Worm (Caenorhabditis elegans) whole organism, young adult: ENCODE results near the gene trxr-1.

Source experiments
- F52B5.7 ChIP-seq: sonication (generic microtip); optimal IDR thresholded peaks from 2 replicates; lab custom pipeline; 2016; ENCODE audit warnings: mild to moderate bottlenecking, missing genetic modification characterization, missing compliant biosample characterization
- F55B11.4 ChIP-seq: sonication (generic microtip); optimal IDR thresholded peaks from 2 replicates; lab custom pipeline; 2016; ENCODE audit warnings: missing compliant biosample characterization, missing genetic modification characterization, borderline replicate concordance; ENCODE audit not compliant: insufficient read depth
- F57C9.4 ChIP-seq: sonication (generic microtip); optimal IDR thresholded peaks from 2 replicates; lab custom pipeline; 2017; ENCODE audit warnings: mild to moderate bottlenecking, missing genetic modification characterization, missing compliant biosample characterization
- K12H6.12 ChIP-seq: fragments of 200-800 bp; sonication (Bioruptor generic); optimal IDR thresholded peaks from 2 replicates; lab custom pipeline; 2018; ENCODE audit warnings: mild to moderate bottlenecking, missing genetic modification characterization, missing compliant biosample characterization
- T26A5.8 ChIP-seq: sonication (generic microtip); optimal IDR thresholded peaks from 2 replicates; lab custom pipeline; 2016; ENCODE audit warnings: missing genetic modification characterization, missing compliant biosample characterization
- Y53F4B.3 ChIP-seq: fragments of 200-800 bp; sonication (Bioruptor generic); IDR thresholded peaks from 2 replicates; pipeline ENCODE4 v1.3.6; 2022; ENCODE audit warnings: missing genetic modification reagents, missing genetic modification characterization, missing compliant biosample characterization
- Y95B8A.8 ChIP-seq: fragments of 200-800 bp; sonication (Bioruptor generic); IDR thresholded peaks from 2 replicates; pipeline ENCODE4 v1.3.6; 2022; ENCODE audit warnings: missing genetic modification reagents, missing genetic modification characterization, missing compliant biosample characterization
- atf-7 ChIP-seq: sonication (generic microtip); optimal IDR thresholded peaks from 2 replicates; lab custom pipeline; 2017; ENCODE audit warnings: mild to moderate bottlenecking, missing genetic modification characterization, missing compliant biosample characterization
- athp-1 ChIP-seq: sonication (generic microtip); optimal IDR thresholded peaks from 2 replicates; lab custom pipeline; 2017; ENCODE audit warnings: mild to moderate bottlenecking, missing genetic modification characterization, missing compliant biosample characterization
- attf-5 ChIP-seq: fragments of 200-800 bp; sonication (Bioruptor generic); optimal IDR thresholded peaks from 2 replicates; lab custom pipeline; 2018; ENCODE audit warnings: mild to moderate bottlenecking, missing genetic modification characterization, missing compliant biosample characterization
- cebp-1 ChIP-seq, 2 experiments: fragments of 200-800 bp in 1 of 2; sonication (Bioruptor generic) in 1 of 2; sonication (generic microtip) in 1 of 2; IDR thresholded peaks in 1 of 2; optimal IDR thresholded peaks in 1 of 2; 2 replicates each; pipeline versions ENCODE4 v1.3.6 to Lab custom; 2017 to 2022; ENCODE audit warnings: missing compliant biosample characterization in 2 of 2, missing genetic modification characterization in 2 of 2, mild to moderate bottlenecking in 1 of 2, missing genetic modification reagents in 1 of 2, moderate library complexity in 1 of 2
- cebp-2 ChIP-seq: fragments of 200-800 bp; sonication (Bioruptor generic); IDR thresholded peaks from 2 replicates; pipeline ENCODE4 v1.3.6; 2022; ENCODE audit warnings: missing genetic modification characterization, missing compliant biosample characterization
- ceh-100 ChIP-seq: fragments of 200-800 bp; sonication (Bioruptor generic); IDR thresholded peaks from 2 replicates; pipeline ENCODE4 v1.3.6; 2022; ENCODE audit warnings: missing genetic modification reagents, missing genetic modification characterization, missing compliant biosample characterization
- ceh-27 ChIP-seq: fragments of 200-800 bp; sonication (Bioruptor generic); optimal IDR thresholded peaks from 2 replicates; lab custom pipeline; 2018; ENCODE audit warnings: mild to moderate bottlenecking, missing genetic modification characterization, moderate library complexity, missing compliant biosample characterization
- dox-1 ChIP-seq: fragments of 200-800 bp; sonication (Bioruptor generic); IDR thresholded peaks from 2 replicates; pipeline ENCODE4 v1.3.6; 2022; ENCODE audit warnings: missing genetic modification reagents, missing genetic modification characterization, missing compliant biosample characterization
- dpl-1 ChIP-seq: fragments of 150-350 bp; optimal IDR thresholded peaks from 2 replicates; lab custom pipeline; 2014; ENCODE audit warnings: missing biosample characterization, missing genetic modification reagents, missing genetic modification characterization
- ekl-4 ChIP-seq: fragments of 200-800 bp; sonication (Bioruptor generic); IDR thresholded peaks from 2 replicates; pipeline ENCODE4 v1.3.6; 2022; ENCODE audit warnings: missing genetic modification reagents, missing genetic modification characterization, missing compliant biosample characterization
- hmg-1.2 ChIP-seq: fragments of 200-800 bp; sonication (Bioruptor generic); IDR thresholded peaks from 2 replicates; pipeline ENCODE4 v1.3.6; 2022; ENCODE audit warnings: missing genetic modification reagents, missing genetic modification characterization, missing compliant biosample characterization
- hmg-20 ChIP-seq: fragments of 200-800 bp; sonication (Bioruptor generic); IDR thresholded peaks from 2 replicates; pipeline ENCODE4 v1.3.6; 2022; ENCODE audit warnings: missing genetic modification reagents, missing genetic modification characterization, missing compliant biosample characterization
- hsf-1 ChIP-seq: fragments of 200-800 bp; sonication (Bioruptor generic); IDR thresholded peaks from 2 replicates; pipeline ENCODE4 v1.3.6; 2022; ENCODE audit warnings: missing genetic modification reagents, missing genetic modification characterization, missing compliant biosample characterization
- lin-35 ChIP-seq, 3 experiments: fragments of 150-350 bp in 2 of 3; sonication (generic microtip) in 1 of 3; optimal IDR thresholded peaks; 2 replicates each; lab custom pipeline; 2014 to 2018; ENCODE audit warnings: missing biosample characterization in 3 of 3, missing genetic modification characterization in 3 of 3, missing genetic modification reagents in 3 of 3
- lin-40 ChIP-seq: sonication (generic microtip); optimal IDR thresholded peaks from 2 replicates; lab custom pipeline; 2016; ENCODE audit warnings: missing genetic modification characterization, mild to moderate bottlenecking, missing compliant biosample characterization, missing genotype, missing genetic modification reagents
- madf-8 ChIP-seq: fragments of 200-800 bp; sonication (Bioruptor generic); conservative IDR thresholded peaks from 2 replicates; pipeline ENCODE4 v1.3.6; 2022; ENCODE audit warnings: missing genetic modification reagents, missing genetic modification characterization, missing compliant biosample characterization
- mes-4 ChIP-seq: sonication (generic microtip); optimal IDR thresholded peaks from 2 replicates; lab custom pipeline; 2016; ENCODE audit warnings: missing genotype, missing genetic modification characterization, missing compliant biosample characterization
- nhr-120 ChIP-seq: fragments of 200-800 bp; sonication (Bioruptor generic); IDR thresholded peaks from 2 replicates; pipeline ENCODE4 v1.3.6; 2022; ENCODE audit warnings: missing genetic modification characterization, missing compliant biosample characterization
- nhr-80 ChIP-seq: sonication (generic microtip); optimal IDR thresholded peaks from 2 replicates; lab custom pipeline; 2016; ENCODE audit warnings: missing genetic modification characterization, missing compliant biosample characterization
- nhr-90 ChIP-seq: sonication (generic microtip); optimal IDR thresholded peaks from 2 replicates; lab custom pipeline; 2016; ENCODE audit warnings: missing genotype, mild to moderate bottlenecking, missing genetic modification characterization, missing compliant biosample characterization
- pha-4 ChIP-seq: fragments of 150-350 bp; sonication (generic microtip); optimal IDR thresholded peaks from 2 replicates; lab custom pipeline; 2014; ENCODE audit warnings: missing biosample characterization, missing genetic modification reagents, missing genetic modification characterization
- sdz-38 ChIP-seq: sonication (generic microtip); optimal IDR thresholded peaks from 2 replicates; lab custom pipeline; 2016; ENCODE audit warnings: missing genotype, missing genetic modification characterization, missing compliant biosample characterization
- snpc-4 ChIP-seq, 5 experiments: fragments of 150-350 bp in 1 of 5; sonication (generic microtip) in 4 of 5; optimal IDR thresholded peaks; 2 replicates each; lab custom pipeline; 2014 to 2018; ENCODE audit warnings: missing genetic modification characterization in 5 of 5, missing biosample characterization in 3 of 5, antibody characterized with exemption in 2 of 5, mild to moderate bottlenecking in 2 of 5, missing compliant biosample characterization in 2 of 5, missing genotype in 2 of 5, moderate library complexity in 2 of 5, missing genetic modification reagents in 1 of 5
- tbp1 ChIP-seq: fragments of 200-800 bp; sonication (Bioruptor generic); optimal IDR thresholded peaks from 2 replicates; lab custom pipeline; 2018; ENCODE audit warnings: mild to moderate bottlenecking, missing genetic modification characterization, missing compliant biosample characterization
- xnd-1 ChIP-seq: sonication (generic microtip); optimal IDR thresholded peaks from 2 replicates; lab custom pipeline; 2016; ENCODE audit warnings: missing genotype, missing genetic modification reagents, missing genetic modification characterization, missing compliant biosample characterization
- ztf-26 ChIP-seq: sonication (generic microtip); optimal IDR thresholded peaks from 2 replicates; lab custom pipeline; 2017; ENCODE audit warnings: missing genetic modification characterization, missing compliant biosample characterization

The trxr-1 gene

DNA sequence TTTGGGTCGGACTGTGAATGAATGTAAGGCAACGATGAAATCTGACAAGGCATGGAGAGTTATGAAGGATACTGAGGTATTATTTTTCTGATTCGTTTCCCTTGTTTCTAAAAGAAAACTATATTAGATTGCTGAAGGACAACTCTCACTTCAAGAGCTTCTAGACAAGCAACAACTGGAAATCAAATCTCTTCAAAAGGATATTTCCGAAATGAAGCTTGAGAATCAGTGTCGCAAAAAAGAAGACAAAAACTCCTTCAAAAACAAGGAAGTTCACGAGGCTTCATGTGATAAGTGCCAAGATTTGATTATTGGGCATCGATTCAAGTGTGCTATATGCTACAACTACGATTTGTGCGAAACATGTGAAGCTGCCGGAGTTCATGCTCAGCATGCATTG is 6.9 kb downstream of the trxr-1 start:
- TF ChIP-seq ceh-27 (peak; percentile 9), Y95B8A.8 (GFP tag; lab: Robert Waterston, UW) (no peak)

- TF ChIP-seq tbp1 (GFP tag; lab: Kevin White, UChicago) (peak; percentile 5), atf-7 (tag; lab: Kevin White, UChicago) (peak; percentile 9), attf-5 (GFP tag; lab: Kevin White, UChicago) (peak; percentile 38), F57C9.4 (tag; lab: Kevin White, UChicago) (no peak), ztf-26 (tag; lab: Kevin White, UChicago) (peak; percentile 19), sdz-38 (tag; lab: Kevin White, UChicago) (no peak), lin-40 (tag; lab: Kevin White, UChicago) (no peak), snpc-4 (GFP tag; optimal IDR thresholded peaks at IDR 0.05; lab: Kevin White, UChicago) (no peak), snpc-4 (tag; optimal IDR thresholded peaks at IDR 0.05; lab: Kevin White, UChicago) (peak in 1 of 4 experiments; percentile 4), nhr-80 (tag; lab: Kevin White, UChicago) (peak; percentile 78), cebp-1 (GFP tag; IDR thresholded peaks at IDR 0.05; lab: Robert Waterston, UW) (0 out of 2 replicates have a peak, but pooled peaks have one; percentile 15), cebp-1 (tag; optimal IDR thresholded peaks at IDR 0.05; lab: Kevin White, UChicago) (peak; percentile 50), pha-4 (peak; percentile 42)
- TF ChIP-seq, all 124 proteins: peak for 8
These were observed 8.9 kb downstream of the trxr-1 start for ce11 chrIV:7020630-7021029.

DNA sequence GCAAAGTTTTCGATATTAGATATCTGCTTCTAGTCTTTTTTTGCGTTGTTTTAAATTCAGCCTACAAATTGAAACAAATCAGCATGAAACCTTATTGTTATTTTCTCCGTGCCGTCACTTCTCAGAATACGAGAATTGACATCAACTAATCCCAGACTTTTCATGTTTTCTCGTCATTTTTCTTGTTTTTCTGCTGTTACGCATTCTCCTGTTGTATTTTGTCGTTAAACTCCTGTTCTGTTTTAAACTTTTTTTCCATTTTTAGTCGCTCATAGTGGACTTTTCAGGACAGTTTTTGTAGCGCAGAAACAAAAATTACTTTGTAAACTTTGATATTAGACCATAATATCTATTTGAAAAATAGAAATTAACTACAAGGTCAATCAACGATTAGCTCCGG is 10.5 kb downstream of the trxr-1 start:
- TF ChIP-seq K12H6.12 (tag; lab: Kevin White, UChicago) = no peak
- TF ChIP-seq F55B11.4 (tag; lab: Kevin White, UChicago) = no peak
- no peak for TF ChIP-seq nhr-120 (GFP tag; lab: Robert Waterston, UW)
- no peak for TF ChIP-seq nhr-90 (tag; lab: Kevin White, UChicago)
- TF ChIP-seq hsf-1 (GFP tag; lab: Robert Waterston, UW) = no peak
- TF ChIP-seq mes-4 (tag; lab: Kevin White, UChicago) = no peak
- TF ChIP-seq ceh-100 (GFP tag; lab: Robert Waterston, UW) = no peak
- TF ChIP-seq madf-8 (GFP tag; lab: Robert Waterston, UW) = no peak
- no peak for TF ChIP-seq dpl-1 (GFP tag; lab: Kevin White, UChicago)
- TF ChIP-seq Y53F4B.3 (GFP tag; lab: Robert Waterston, UW) = no peak
- TF ChIP-seq dox-1 = no peak
- no peak for TF ChIP-seq sdz-38 (tag; lab: Kevin White, UChicago)
- TF ChIP-seq hmg-20 (GFP tag; lab: Robert Waterston, UW) = no peak
- no peak for TF ChIP-seq F52B5.7
- TF ChIP-seq F57C9.4 (tag; lab: Kevin White, UChicago) = no peak
- no peak for TF ChIP-seq ekl-4 (GFP tag; lab: Robert Waterston, UW)

DNA sequence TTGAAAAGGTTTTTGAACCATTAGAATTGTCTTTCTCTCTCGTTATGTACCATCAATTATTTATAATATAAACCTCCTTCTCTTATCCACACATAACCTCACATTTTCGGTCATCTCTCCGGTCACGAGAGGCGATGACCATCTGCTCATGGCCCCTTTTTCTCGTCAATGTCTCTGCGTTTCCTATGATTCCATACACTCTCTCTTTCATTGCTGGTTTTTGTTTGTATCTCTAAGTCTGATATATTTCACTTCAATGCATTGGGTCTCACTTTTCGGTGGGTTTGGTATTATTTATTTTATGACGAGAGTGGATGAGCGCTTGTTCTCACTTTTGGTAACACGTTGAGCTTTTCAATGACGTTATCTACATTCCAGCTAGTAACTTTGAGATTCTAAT is 11.2 kb downstream of the trxr-1 start:
- TF ChIP-seq hmg-1.2 (GFP tag; lab: Robert Waterston, UW) (peak; percentile 85), F55B11.4 (tag; lab: Kevin White, UChicago) (no peak), attf-5 (GFP tag; lab: Kevin White, UChicago) (peak; percentile 32), lin-35 (GFP tag; optimal IDR thresholded peaks at IDR 0.05; lab: Kevin White, UChicago) (peak in 1 of 3 experiments; percentile 17), lin-40 (tag; lab: Kevin White, UChicago) (peak; percentile 11), xnd-1 (no peak), cebp-2 (GFP tag; lab: Robert Waterston, UW) (no peak), ekl-4 (GFP tag; lab: Robert Waterston, UW) (peak; percentile 46; the same call in 1 of the 2 replicates), athp-1 (no peak), T26A5.8 (tag; lab: Kevin White, UChicago) (no peak), cebp-1 (GFP tag; IDR thresholded peaks at IDR 0.05; lab: Robert Waterston, UW) (no peak), cebp-1 (tag; optimal IDR thresholded peaks at IDR 0.05; lab: Kevin White, UChicago) (peak; percentile 39), ceh-27 (no peak)
